Fruit fly (Drosophila melanogaster) whole organism, prepupa: Measurements from ENCODE around the gene Mes2.

Source experiments
- CG10631 ChIP-seq: fragments of 200-800 bp; sonication (Bioruptor generic); optimal IDR thresholded peaks from 2 replicates; lab custom pipeline; 2016; ENCODE audit warnings: missing biosample characterization, missing genetic modification characterization
- CG10669 ChIP-seq: fragments of 200-800 bp; sonication (Bioruptor generic); optimal IDR thresholded peaks from 3 replicates; lab custom pipeline; 2018; ENCODE audit warnings: missing biosample characterization, mild to moderate bottlenecking, missing genetic modification characterization, moderate library complexity
- CG16779 ChIP-seq: fragments of 200-800 bp; sonication (Bioruptor generic); optimal IDR thresholded peaks from 3 replicates; lab custom pipeline; 2017; ENCODE audit warnings: missing biosample characterization, mild to moderate bottlenecking, missing genetic modification characterization
- CG31627 ChIP-seq: fragments of 200-800 bp; sonication (Bioruptor generic); optimal IDR thresholded peaks from 3 replicates; lab custom pipeline; 2016; ENCODE audit warnings: missing biosample characterization, missing genetic modification characterization
- CG3919 ChIP-seq: fragments of 200-800 bp; sonication (Bioruptor generic); optimal IDR thresholded peaks from 3 replicates; lab custom pipeline; 2016; ENCODE audit warnings: missing biosample characterization, missing genetic modification characterization
- CG6854 ChIP-seq: fragments of 200-800 bp; sonication (Bioruptor generic); optimal IDR thresholded peaks from 2 replicates; lab custom pipeline; 2017; ENCODE audit warnings: missing biosample characterization, mild to moderate bottlenecking, missing genetic modification characterization
- Hr39 ChIP-seq: fragments of 200-800 bp; sonication (Bioruptor generic); optimal IDR thresholded peaks from 2 replicates; lab custom pipeline; 2016; ENCODE audit warnings: missing biosample characterization, missing genetic modification characterization
- OdsH ChIP-seq: fragments of 200-800 bp; sonication (Bioruptor generic); optimal IDR thresholded peaks from 3 replicates; lab custom pipeline; 2016; ENCODE audit warnings: missing biosample characterization, missing genetic modification characterization
- Sox14 ChIP-seq: fragments of 200-800 bp; sonication (Bioruptor generic); optimal IDR thresholded peaks from 3 replicates; lab custom pipeline; 2016; ENCODE audit warnings: missing biosample characterization, missing genetic modification characterization
- esn ChIP-seq: fragments of 200-800 bp; sonication (Bioruptor generic); optimal IDR thresholded peaks from 2 replicates; lab custom pipeline; 2016; ENCODE audit warnings: missing biosample characterization, mild to moderate bottlenecking, missing genetic modification characterization, moderate library complexity
- fd59A ChIP-seq: fragments of 200-800 bp; sonication (Bioruptor generic); optimal IDR thresholded peaks from 2 replicates; lab custom pipeline; 2017; ENCODE audit warnings: missing biosample characterization, mild to moderate bottlenecking, missing genetic modification characterization, missing genetic modification reagents
- net ChIP-seq: fragments of 200-800 bp; sonication (Bioruptor generic); optimal IDR thresholded peaks from 3 replicates; lab custom pipeline; 2016; ENCODE audit warnings: missing biosample characterization, missing genetic modification characterization
- spab ChIP-seq: fragments of 200-800 bp; sonication (Bioruptor generic); optimal IDR thresholded peaks from 2 replicates; lab custom pipeline; 2017; ENCODE audit warnings: missing biosample characterization, mild to moderate bottlenecking, missing genetic modification characterization, missing genetic modification reagents
- vri ChIP-seq: fragments of 200-800 bp; sonication (Bioruptor generic); optimal IDR thresholded peaks from 3 replicates; lab custom pipeline; 2016; ENCODE audit warnings: missing biosample characterization, mild to moderate bottlenecking, missing genetic modification characterization

- TF ChIP-seq CG16779 (no peak), net (GFP tag; lab: Kevin White, UChicago) (no peak), vri (GFP tag; lab: Kevin White, UChicago) (no peak), esn (GFP tag; lab: Kevin White, UChicago) (no peak), CG3919 (GFP tag; lab: Kevin White, UChicago) (no peak), OdsH (GFP tag; lab: Kevin White, UChicago) (no peak), CG10669 (GFP tag; lab: Kevin White, UChicago) (no peak), fd59A (no peak), Hr39 (GFP tag; lab: Kevin White, UChicago) (no peak), CG31627 (GFP tag; lab: Kevin White, UChicago) (no peak), Sox14 (GFP tag; lab: Kevin White, UChicago) (no peak), CG6854 (GFP tag; lab: Kevin White, UChicago) (no peak), CG10631 (GFP tag; lab: Kevin White, UChicago) (no peak), spab (GFP tag; lab: Kevin White, UChicago) (no peak)
Observed at dm6 chr3L:22955202-22955601, 9.7 kb downstream of the Mes2 start, which contains the start of gene CG32461.
